Fruit fly (Drosophila melanogaster) S2 (cell line): Measurements from ENCODE around the gene CG46467.

Source experiments
- CG8478 ChIP-seq: fragments of >200 bp; optimal IDR thresholded peaks from 2 replicates; lab custom pipeline; 2018
- CTCF ChIP-seq, 2 experiments: fragments of >200 bp; optimal IDR thresholded peaks; 2 replicates each; lab custom pipeline; 2018

DNA sequence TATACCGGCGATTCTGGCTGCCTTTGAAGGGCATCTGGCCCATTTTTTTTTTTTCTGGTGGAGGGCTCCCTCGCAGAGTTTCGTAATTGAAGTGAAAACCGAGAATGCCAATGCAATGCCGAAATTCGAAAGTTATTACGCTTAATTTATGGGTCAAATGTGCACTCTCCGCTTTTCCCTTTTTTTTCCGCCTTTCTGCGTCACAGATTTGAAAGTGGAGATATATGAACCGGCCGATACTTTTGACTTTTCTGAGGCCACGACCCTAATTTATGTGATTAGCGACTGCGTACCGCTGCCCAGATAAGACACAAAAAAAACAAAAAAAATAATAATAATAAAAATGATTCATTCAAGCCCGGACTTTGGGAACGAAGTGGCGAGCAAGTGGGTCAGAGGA lies 23.1 kb downstream of the CG46467 start:
- TF ChIP-seq CG8478 (lab: Kevin White, UChicago), result no peak
- no peak for TF ChIP-seq CTCF (optimal IDR thresholded peaks at IDR 0.05; lab: Kevin White, UChicago)
